Fruit fly (Drosophila melanogaster): ENCODE data around the gene LPCAT.

DNA sequence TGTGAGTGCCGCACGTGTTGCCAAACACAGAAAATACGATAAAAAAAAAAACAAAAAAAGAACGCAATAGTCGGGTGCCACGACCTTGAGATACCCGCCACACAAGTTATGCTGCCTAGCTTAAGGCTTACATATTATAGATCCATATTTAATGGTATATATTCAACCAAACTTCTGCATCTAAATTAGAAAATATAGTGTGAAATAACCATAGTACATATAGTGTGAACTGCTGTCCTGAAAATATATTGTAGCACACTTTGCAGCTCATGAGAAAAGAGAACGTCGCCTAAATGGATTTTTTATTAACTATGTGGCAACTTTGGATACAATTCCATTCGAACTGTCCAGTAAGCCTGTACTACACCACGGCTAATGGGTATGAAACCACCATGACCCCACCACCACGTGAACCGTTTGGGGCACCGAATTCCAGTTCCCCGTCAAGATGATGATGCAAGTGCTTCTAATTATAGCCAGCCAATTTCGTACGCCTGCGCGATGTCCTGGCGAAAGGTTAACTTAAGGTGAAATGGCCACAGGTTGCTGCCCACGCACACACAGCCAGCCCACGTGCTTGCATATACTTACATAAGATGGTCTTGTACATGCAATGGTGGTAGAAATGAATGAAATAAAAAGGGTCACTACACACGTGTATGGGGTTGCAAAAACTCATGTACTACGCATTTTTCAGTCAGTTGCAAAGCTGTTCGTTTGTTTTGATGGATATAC is 20.5 kb upstream of the LPCAT start:
- peak; percentile 70 for TF ChIP-seq h (GFP tag; optimal IDR thresholded peaks at IDR 0.05)
- no peak for TF ChIP-seq usp (GFP tag; optimal IDR thresholded peaks at IDR 0.05)
- TF ChIP-seq CG32264 (GFP tag; optimal IDR thresholded peaks at IDR 0.05) = no peak
- TF ChIP-seq Myc (optimal IDR thresholded peaks at IDR 0.05) = peak; percentile 59
- TF ChIP-seq GATAd (GFP tag; optimal IDR thresholded peaks at IDR 0.05) = no peak
